Fruit fly (Drosophila melanogaster) whole organism, embryonic: ENCODE measurements around the gene MESR6.
A peak's percentile ranks its signal among the peaks of the same experiment; 100 is the strongest.

Source experiments
- Awh ChIP-seq: fragments of 200-800 bp; sonication (Bioruptor generic); IDR thresholded peaks from 2 replicates; pipeline ENCODE4, ENCODE4 v1.3.6; 2022; ENCODE audit warnings: missing biosample characterization, missing genetic modification characterization
- B-H2 ChIP-seq: fragments of 200-800 bp; sonication (Bioruptor generic); optimal IDR thresholded peaks from 2 replicates; lab custom pipeline; 2018; ENCODE audit warnings: missing biosample characterization, mild to moderate bottlenecking, missing genetic modification characterization
- CG12219 ChIP-seq: fragments of 200-800 bp; sonication (Bioruptor generic); optimal IDR thresholded peaks from 3 replicates; lab custom pipeline; 2018; ENCODE audit warnings: missing biosample characterization, mild to moderate bottlenecking, missing genetic modification characterization
- CG12769 ChIP-seq: fragments of 200-800 bp; sonication (Bioruptor generic); optimal IDR thresholded peaks from 2 replicates; lab custom pipeline; 2019; ENCODE audit warnings: missing biosample characterization, mild to moderate bottlenecking, missing genetic modification characterization, moderate library complexity
- CG15073 ChIP-seq: fragments of 200-800 bp; sonication (Bioruptor generic); optimal IDR thresholded peaks from 2 replicates; lab custom pipeline; 2016; ENCODE audit warnings: missing biosample characterization, missing genetic modification characterization
- CG15269 ChIP-seq: fragments of 200-800 bp; sonication (Bioruptor generic); optimal IDR thresholded peaks from 2 replicates; lab custom pipeline; 2018; ENCODE audit warnings: missing biosample characterization, mild to moderate bottlenecking, missing genetic modification characterization, moderate library complexity
- CG17186 ChIP-seq: fragments of 200-800 bp; sonication (Bioruptor generic); optimal IDR thresholded peaks from 3 replicates; lab custom pipeline; 2017; ENCODE audit warnings: missing biosample characterization, missing genetic modification reagents, missing genetic modification characterization
- CG17328 ChIP-seq: fragments of 200-800 bp; sonication (Bioruptor generic); IDR thresholded peaks from 2 replicates; pipeline ENCODE4 v1.3.6; 2022; ENCODE audit warnings: missing biosample characterization, missing genetic modification characterization
- CG18599 ChIP-seq: fragments of 200-800 bp; sonication (Bioruptor generic); optimal IDR thresholded peaks from 3 replicates; lab custom pipeline; 2017; ENCODE audit warnings: missing biosample characterization, missing genetic modification characterization, mild to moderate bottlenecking, moderate library complexity, missing genetic modification reagents
- CG2678 ChIP-seq: fragments of 200-800 bp; sonication (Bioruptor generic); optimal IDR thresholded peaks from 3 replicates; lab custom pipeline; 2019; ENCODE audit warnings: missing biosample characterization, mild to moderate bottlenecking, missing genetic modification characterization, moderate library complexity
- CG2875 ChIP-seq: fragments of 200-800 bp; sonication (Bioruptor generic); optimal IDR thresholded peaks from 2 replicates; lab custom pipeline; 2017; ENCODE audit warnings: missing biosample characterization, mild to moderate bottlenecking, missing genetic modification characterization, missing genetic modification reagents
- CG31224 ChIP-seq: fragments of 200-800 bp; sonication (Bioruptor generic); IDR thresholded peaks from 2 replicates; pipeline ENCODE4 v1.3.6; 2022; ENCODE audit warnings: missing biosample characterization, missing genetic modification characterization
- CG32532 ChIP-seq: fragments of 200-800 bp; sonication (Bioruptor generic); IDR thresholded peaks from 2 replicates; pipeline ENCODE4 v1.3.6; 2022; ENCODE audit warnings: missing biosample characterization, missing genetic modification characterization
- CG32767 ChIP-seq: fragments of 200-800 bp; sonication (Bioruptor generic); IDR thresholded peaks from 2 replicates; pipeline ENCODE4 v1.3.6; 2022; ENCODE audit warnings: missing biosample characterization, missing genetic modification characterization
- CG3838 ChIP-seq: fragments of 200-800 bp; sonication (Bioruptor generic); optimal IDR thresholded peaks from 3 replicates; lab custom pipeline; 2016; ENCODE audit warnings: missing biosample characterization, missing genetic modification characterization
- CG3995 ChIP-seq: fragments of 200-800 bp; sonication (Bioruptor generic); optimal IDR thresholded peaks from 3 replicates; lab custom pipeline; 2016; ENCODE audit warnings: missing biosample characterization, missing genetic modification characterization
- CG4617 ChIP-seq: fragments of 200-800 bp; sonication (Bioruptor generic); optimal IDR thresholded peaks from 3 replicates; lab custom pipeline; 2016; ENCODE audit warnings: missing biosample characterization, missing genetic modification characterization, borderline replicate concordance
- CG7987 ChIP-seq: fragments of 200-800 bp; sonication (Bioruptor generic); optimal IDR thresholded peaks from 2 replicates; lab custom pipeline; 2018; ENCODE audit warnings: missing biosample characterization, mild to moderate bottlenecking, missing genetic modification characterization, moderate library complexity
- CG8359 ChIP-seq: fragments of 200-800 bp; sonication (Bioruptor generic); optimal IDR thresholded peaks from 2 replicates; lab custom pipeline; 2017; ENCODE audit warnings: missing biosample characterization, mild to moderate bottlenecking, missing genetic modification characterization, borderline replicate concordance
- CG8924 ChIP-seq: fragments of 200-800 bp; optimal IDR thresholded peaks from 3 replicates; lab custom pipeline; 2019; ENCODE audit warnings: missing biosample characterization, mild to moderate bottlenecking, missing genetic modification characterization, moderate library complexity
- CG9727 ChIP-seq: fragments of 200-800 bp; sonication (Bioruptor generic); optimal IDR thresholded peaks from 3 replicates; lab custom pipeline; 2017; ENCODE audit warnings: missing biosample characterization, mild to moderate bottlenecking, missing genetic modification characterization
- CHES-1-like ChIP-seq: fragments of 200-800 bp; sonication (Bioruptor generic); optimal IDR thresholded peaks from 2 replicates; lab custom pipeline; 2016; ENCODE audit warnings: missing biosample characterization, missing genetic modification characterization
- CkIIα-i1 ChIP-seq: fragments of 200-800 bp; sonication (Bioruptor generic); IDR thresholded peaks from 2 replicates; pipeline ENCODE4 v1.3.6; 2022; ENCODE audit warnings: missing biosample characterization, missing genetic modification characterization
- D ChIP-seq, 2 experiments: fragments of 200-800 bp in 1 of 2; fragments of >200 bp in 1 of 2; sonication (Bioruptor generic) in 1 of 2; optimal IDR thresholded peaks; 2 replicates in 1 of 2; 3 replicates in 1 of 2; lab custom pipeline; 2017; ENCODE audit warnings: mild to moderate bottlenecking in 1 of 2, missing biosample characterization in 1 of 2, missing genetic modification characterization in 1 of 2, missing genetic modification reagents in 1 of 2
- HLH4C ChIP-seq: fragments of 200-800 bp; sonication (Bioruptor generic); IDR thresholded peaks from 3 replicates; pipeline ENCODE4 v1.3.6; 2022; ENCODE audit warnings: missing biosample characterization, missing genetic modification characterization; ENCODE audit not compliant: partially characterized antibody
- HLHmδ ChIP-seq: fragments of 200-800 bp; sonication (Bioruptor generic); optimal IDR thresholded peaks from 2 replicates; lab custom pipeline; 2018; ENCODE audit warnings: missing biosample characterization, mild to moderate bottlenecking, missing genetic modification characterization, moderate library complexity
- Hmr ChIP-seq: fragments of 200-800 bp; sonication (Bioruptor generic); optimal IDR thresholded peaks from 3 replicates; lab custom pipeline; 2017; ENCODE audit warnings: mild to moderate bottlenecking, missing biosample characterization, missing genetic modification reagents, missing genetic modification characterization
- Jarid2 ChIP-seq: fragments of 200-800 bp; sonication (Bioruptor generic); optimal IDR thresholded peaks from 3 replicates; lab custom pipeline; 2017; ENCODE audit warnings: mild to moderate bottlenecking, missing biosample characterization, missing genetic modification reagents, missing genetic modification characterization
- Lpt ChIP-seq: fragments of >200 bp; optimal IDR thresholded peaks from 2 replicates; lab custom pipeline; 2018; ENCODE audit warnings: missing biosample characterization, missing genetic modification characterization
- MTF-1 ChIP-seq: fragments of 200-800 bp; sonication (Bioruptor generic); optimal IDR thresholded peaks from 2 replicates; lab custom pipeline; 2018; ENCODE audit warnings: missing biosample characterization, mild to moderate bottlenecking, missing genetic modification characterization, borderline replicate concordance
- Mrtf ChIP-seq: fragments of 200-800 bp; sonication (Bioruptor generic); IDR thresholded peaks from 3 replicates; pipeline ENCODE4 v1.3.6; 2022; ENCODE audit warnings: missing biosample characterization, missing genetic modification characterization
- Oaz ChIP-seq: fragments of 200-800 bp; sonication (Bioruptor generic); IDR thresholded peaks from 2 replicates; pipeline ENCODE4 v1.3.6; 2022; ENCODE audit warnings: missing biosample characterization, missing genetic modification characterization
- Ravus ChIP-seq: fragments of 200-800 bp; sonication (Bioruptor generic); IDR thresholded peaks from 2 replicates; pipeline ENCODE4 v1.3.6; 2022; ENCODE audit warnings: missing biosample characterization, missing genetic modification characterization
- Rx ChIP-seq: fragments of 200-800 bp; sonication (Bioruptor generic); IDR thresholded peaks from 2 replicates; pipeline ENCODE4 v1.3.6; 2022; ENCODE audit warnings: missing biosample characterization, missing genetic modification characterization
- Sin3A ChIP-seq: fragments of >200 bp; optimal IDR thresholded peaks from 2 replicates; lab custom pipeline; 2018
- Sry-δ ChIP-seq: fragments of 200-800 bp; sonication (Bioruptor generic); optimal IDR thresholded peaks from 2 replicates; lab custom pipeline; 2016; ENCODE audit warnings: missing biosample characterization, missing genetic modification characterization
- Usf ChIP-seq: fragments of 200-800 bp; sonication (Bioruptor generic); optimal IDR thresholded peaks from 2 replicates; lab custom pipeline; 2017; ENCODE audit warnings: missing genotype, missing biosample characterization, missing genetic modification characterization
- Vsx1 ChIP-seq: fragments of 200-800 bp; sonication (Bioruptor generic); optimal IDR thresholded peaks from 2 replicates; lab custom pipeline; 2017; ENCODE audit warnings: missing biosample characterization, mild to moderate bottlenecking, missing genetic modification characterization, missing genetic modification reagents
- abd-A ChIP-seq: fragments of 200-800 bp; sonication (Bioruptor generic); optimal IDR thresholded peaks from 3 replicates; lab custom pipeline; 2019; ENCODE audit warnings: missing biosample characterization, mild to moderate bottlenecking, missing genetic modification characterization, moderate library complexity
- cwo ChIP-seq: fragments of 200-800 bp; sonication (Bioruptor generic); optimal IDR thresholded peaks from 3 replicates; lab custom pipeline; 2017; ENCODE audit warnings: missing biosample characterization, missing genetic modification characterization, mild to moderate bottlenecking, moderate library complexity, missing genetic modification reagents
- disco-r ChIP-seq: fragments of 200-800 bp; sonication (Bioruptor generic); optimal IDR thresholded peaks from 2 replicates; lab custom pipeline; 2016; ENCODE audit warnings: missing biosample characterization, missing genetic modification characterization
- fd64A ChIP-seq: fragments of 200-800 bp; sonication (Bioruptor generic); optimal IDR thresholded peaks from 3 replicates; lab custom pipeline; 2018; ENCODE audit warnings: missing biosample characterization, mild to moderate bottlenecking, missing genetic modification characterization
- luna ChIP-seq: fragments of 200-800 bp; sonication (Bioruptor generic); optimal IDR thresholded peaks from 2 replicates; lab custom pipeline; 2016; ENCODE audit warnings: missing biosample characterization, missing genetic modification characterization
- nerfin-2 ChIP-seq: fragments of 200-800 bp; sonication (Bioruptor generic); IDR thresholded peaks from 2 replicates; pipeline ENCODE4 v1.3.6; 2022; ENCODE audit warnings: missing biosample characterization, missing genetic modification characterization; ENCODE audit not compliant: partially characterized antibody
- oc ChIP-seq: fragments of 200-800 bp; sonication (Bioruptor generic); optimal IDR thresholded peaks from 2 replicates; lab custom pipeline; 2018; ENCODE audit warnings: missing biosample characterization, mild to moderate bottlenecking, missing genetic modification characterization, moderate library complexity
- pb ChIP-seq: fragments of 200-800 bp; sonication (Bioruptor generic); optimal IDR thresholded peaks from 3 replicates; lab custom pipeline; 2016; ENCODE audit warnings: missing biosample characterization, missing genetic modification characterization
- pum ChIP-seq: fragments of 200-800 bp; sonication (Bioruptor generic); optimal IDR thresholded peaks from 2 replicates; lab custom pipeline; 2016; ENCODE audit warnings: missing biosample characterization, missing genetic modification characterization
- ranshi ChIP-seq: fragments of 200-800 bp; sonication (Bioruptor generic); IDR thresholded peaks from 2 replicates; pipeline ENCODE4 v1.3.6; 2022; ENCODE audit warnings: missing biosample characterization, missing genetic modification characterization
- run ChIP-seq: fragments of 200-800 bp; sonication (Bioruptor generic); optimal IDR thresholded peaks from 3 replicates; lab custom pipeline; 2018; ENCODE audit warnings: missing biosample characterization, mild to moderate bottlenecking, missing genetic modification characterization
- usp ChIP-seq: fragments of >200 bp; optimal IDR thresholded peaks from 2 replicates; lab custom pipeline; 2017; ENCODE audit warnings: missing biosample characterization, missing genetic modification characterization

MESR6 gene

DNA sequence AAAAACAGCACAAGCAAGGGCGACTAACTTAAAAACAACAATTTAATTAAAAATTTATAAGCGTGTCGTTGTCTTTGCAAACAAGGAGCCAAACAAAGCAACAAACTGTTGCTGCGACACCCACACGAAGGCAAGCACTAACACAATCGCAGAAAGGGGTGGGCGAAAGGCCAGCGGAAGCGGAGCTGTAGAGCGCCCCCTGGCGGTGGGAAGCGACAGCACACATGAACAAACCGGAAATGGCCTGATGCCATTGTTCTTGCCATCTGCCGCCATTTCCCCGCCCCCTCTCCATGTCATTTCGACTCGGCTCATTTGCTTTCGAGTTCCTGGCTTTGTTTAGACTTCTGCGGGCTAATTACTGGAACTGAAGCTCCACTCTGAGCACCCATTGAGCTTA lies 40.1 kb downstream of the MESR6 start (continued):
- TF ChIP-seq luna (no peak), B-H2 (no peak), Vsx1 (GFP tag; lab: Kevin White, UChicago) (no peak), HLH4C (GFP tag; lab: Robert Waterston, UW) (no peak), CG4617 (GFP tag; lab: Kevin White, UChicago) (no peak), Lpt (GFP tag; lab: Kevin White, UChicago) (no peak), CG2678 (tag; lab: Kevin White, UChicago) (peak; percentile 8), CG15073 (GFP tag; lab: Kevin White, UChicago) (no peak), Mrtf (GFP tag; lab: Robert Waterston, UW) (peak; percentile 48; the same call in 1 of the 3 replicates), Jarid2 (GFP tag; lab: Kevin White, UChicago) (peak; percentile 2), CG31224 (GFP tag; lab: Robert Waterston, UW) (0 out of 2 replicates have a peak, but pooled peaks have one; percentile 8), MTF-1 (GFP tag; lab: Kevin White, UChicago) (peak; percentile 52), CG32532 (peak; percentile 36; the same call in 1 of the 2 replicates), pb (GFP tag; lab: Kevin White, UChicago) (peak; percentile 24), fd64A (GFP tag; lab: Kevin White, UChicago) (no peak), Ravus (no peak), CG17186 (GFP tag; lab: Kevin White, UChicago) (no peak), CG9727 (GFP tag; lab: Kevin White, UChicago) (peak; percentile 17), CG7987 (GFP tag; lab: Kevin White, UChicago) (peak; percentile 42), CkIIα-i1 (no peak), ranshi (GFP tag; lab: Robert Waterston, UW) (peak; percentile 45; the same call in 1 of the 2 replicates), CG32767 (no peak), pum (GFP tag; lab: Kevin White, UChicago) (no peak), CHES-1-like (no peak), CG2875 (GFP tag; lab: Kevin White, UChicago) (peak; percentile 21), oc (tag; lab: Kevin White, UChicago) (no peak), cwo (GFP tag; lab: Kevin White, UChicago) (no peak), abd-A (peak; percentile 66), Hmr (GFP tag; lab: Kevin White, UChicago) (peak; percentile 58), nerfin-2 (GFP tag; lab: Robert Waterston, UW) (no peak), CG8359 (GFP tag; lab: Kevin White, UChicago) (no peak), Rx (peak; percentile 43; the same call in 1 of the 2 replicates), CG12219 (GFP tag; lab: Kevin White, UChicago) (peak; percentile 35), CG18599 (peak; percentile 71), CG8924 (tag; lab: Kevin White, UChicago) (no peak), run (tag; lab: Kevin White, UChicago) (no peak), HLHmδ (peak; percentile 19), Sry-δ (GFP tag; lab: Kevin White, UChicago) (no peak), disco-r (GFP tag; lab: Kevin White, UChicago) (no peak), Oaz (GFP tag; lab: Robert Waterston, UW) (0 out of 2 replicates have a peak, but pooled peaks have one; percentile 34), usp (no peak), Usf (GFP tag; lab: Kevin White, UChicago) (no peak), Sin3A (lab: Kevin White, UChicago) (no peak), Awh (GFP tag; lab: Robert Waterston, UW) (0 out of 2 replicates have a peak, but pooled peaks have one; percentile 42), CG15269 (tag; lab: Kevin White, UChicago) (peak; percentile 17), D (optimal IDR thresholded peaks at IDR 0.05; lab: Kevin White, UChicago) (no peak), D (GFP tag; optimal IDR thresholded peaks at IDR 0.05; lab: Kevin White, UChicago) (peak; percentile 25), CG17328 (GFP tag; lab: Robert Waterston, UW) (peak; percentile 50; the same call in 1 of the 2 replicates), CG3995 (no peak), CG3838 (no peak), CG12769 (tag; lab: Kevin White, UChicago) (no peak)
